Worm (Caenorhabditis elegans) whole organism, L4/young adult: ENCODE measurements around the gene rcan-1.

Source experiments
- W03F9.2 ChIP-seq: fragments of 150-350 bp; optimal IDR thresholded peaks from 2 replicates; lab custom pipeline; 2014; ENCODE audit warnings: missing biosample characterization, missing genetic modification characterization
- dao-5 ChIP-seq: sonication (generic microtip); optimal IDR thresholded peaks from 2 replicates; lab custom pipeline; 2016; ENCODE audit warnings: missing genotype, missing genetic modification characterization, moderate library complexity, missing compliant biosample characterization
- him-1 ChIP-seq: sonication (generic microtip); optimal IDR thresholded peaks from 2 replicates; lab custom pipeline; 2016; ENCODE audit warnings: missing genotype, missing genetic modification reagents, missing genetic modification characterization, missing compliant biosample characterization

The rcan-1 gene

DNA sequence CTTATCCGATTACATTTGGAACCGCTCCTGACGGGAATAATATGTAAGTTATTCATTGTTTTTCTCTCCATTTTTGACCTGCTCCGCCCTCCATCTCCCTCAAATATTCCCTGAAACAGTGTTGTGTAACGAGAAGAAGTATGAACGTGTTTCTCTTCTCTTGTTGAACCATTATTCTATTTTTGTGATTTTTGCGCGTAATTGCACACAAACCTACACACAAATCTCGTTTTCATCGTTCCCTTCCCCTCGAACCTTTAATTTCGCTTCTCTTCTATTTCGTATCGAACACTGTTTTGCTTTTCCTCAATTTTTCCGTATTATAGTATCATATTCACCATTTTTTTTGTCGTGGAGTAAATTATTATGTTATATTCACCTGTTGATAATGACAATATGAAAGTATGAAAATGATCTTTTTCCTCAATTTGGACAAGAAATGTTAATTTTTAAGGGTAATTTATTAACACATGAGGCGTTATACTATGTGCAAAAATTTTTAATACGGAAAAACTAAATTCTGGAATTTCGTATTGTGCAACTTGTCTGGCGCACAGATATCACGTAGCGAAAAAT is 33.4 kb upstream of the rcan-1 start:
- TF ChIP-seq dao-5 (tag; lab: Kevin White, UChicago) (no peak), W03F9.2 (tag; lab: Kevin White, UChicago) (no peak), him-1 (tag; lab: Kevin White, UChicago) (no peak)

DNA sequence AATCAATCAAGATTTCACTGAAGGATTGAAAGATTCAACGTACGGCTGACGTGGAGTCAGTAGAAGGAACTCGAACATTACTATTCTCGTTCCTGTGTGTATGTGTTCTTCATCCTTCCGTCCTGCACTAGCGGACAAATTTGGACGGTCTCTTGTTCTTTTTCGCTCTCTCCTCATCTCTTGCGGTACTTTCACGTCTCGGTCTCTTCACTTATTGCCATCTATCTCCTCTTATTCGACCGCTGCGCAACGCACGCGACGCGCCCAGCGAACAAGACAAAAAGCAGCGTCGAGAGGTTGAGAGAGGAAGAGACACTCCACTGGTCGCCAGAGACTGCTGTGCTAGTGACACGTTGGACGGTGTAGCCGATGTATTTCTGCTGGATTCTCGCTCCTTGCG is 31.6 kb upstream of the rcan-1 start:
- TF ChIP-seq dao-5 (tag; lab: Kevin White, UChicago) = no peak
- TF ChIP-seq him-1 (tag; lab: Kevin White, UChicago) = peak; percentile 25
- peak; percentile 1 for TF ChIP-seq W03F9.2 (tag; lab: Kevin White, UChicago)

DNA sequence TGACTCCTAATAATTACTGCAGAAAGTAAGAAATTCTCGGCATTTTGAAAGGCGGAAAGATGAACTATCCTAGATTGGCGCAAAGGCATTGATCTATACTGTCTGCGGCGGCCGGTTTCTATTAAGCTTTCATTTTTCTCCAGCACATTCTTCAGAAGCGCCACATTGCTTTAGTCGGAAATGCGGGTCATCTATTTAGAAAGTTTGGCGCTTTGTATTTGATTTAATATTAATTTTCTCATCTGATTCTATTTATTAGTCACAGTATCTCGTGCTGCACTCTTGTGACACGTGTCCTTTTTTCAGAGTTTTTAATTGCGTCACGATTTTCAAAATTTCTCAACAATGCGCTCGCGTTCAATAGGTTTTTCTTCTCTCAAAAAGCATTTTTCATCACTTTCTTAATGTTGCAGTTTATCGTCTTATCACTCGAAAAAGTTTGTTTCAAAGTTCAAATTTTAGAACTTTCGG is 31.1 kb upstream of the rcan-1 start:
- TF ChIP-seq him-1 (tag; lab: Kevin White, UChicago) (no peak), dao-5 (tag; lab: Kevin White, UChicago) (no peak), W03F9.2 (tag; lab: Kevin White, UChicago) (no peak)

DNA sequence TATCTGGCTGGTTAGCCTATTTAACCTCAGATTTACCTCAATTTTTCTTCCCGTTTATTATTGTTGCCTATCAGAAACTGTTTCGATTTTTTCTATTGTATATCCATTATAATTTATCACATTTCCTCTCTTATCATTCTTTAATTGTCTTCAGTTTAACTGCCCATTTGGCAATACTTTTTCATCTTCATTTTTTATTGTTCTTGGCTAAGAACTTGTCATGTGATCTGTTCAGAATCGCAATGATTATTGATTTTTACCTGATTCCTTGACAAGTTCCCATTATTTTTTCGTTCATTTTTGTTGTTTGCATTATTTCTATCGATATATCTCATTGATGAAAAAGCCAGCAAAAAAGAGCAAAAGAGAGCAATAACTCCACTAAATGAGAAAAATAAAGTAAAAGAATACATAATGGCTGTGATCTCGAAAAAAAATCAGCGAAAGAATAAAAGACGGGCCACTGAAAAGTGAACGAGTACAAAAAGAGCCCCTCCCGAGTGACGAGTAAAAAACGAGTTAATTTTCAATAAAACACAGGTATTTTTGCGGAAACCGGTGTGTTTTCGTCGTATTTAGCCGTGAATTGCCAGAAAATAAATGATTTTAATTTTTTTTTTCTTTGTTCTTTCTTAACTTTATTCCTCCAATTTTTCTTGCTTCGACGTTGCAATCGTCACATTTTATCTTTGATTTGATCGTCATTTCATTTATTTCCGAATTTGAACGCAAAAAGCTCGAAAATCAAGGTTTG is 30.5 kb upstream of the rcan-1 start, which contains the start of gene arf-1:
Gene arf-1 (plus strand): TSS at position 657 of the 754 bp plus-strand sequence.
- TF ChIP-seq him-1 (tag; lab: Kevin White, UChicago) = no peak
- TF ChIP-seq dao-5 (tag; lab: Kevin White, UChicago) = no peak
- TF ChIP-seq W03F9.2 (tag; lab: Kevin White, UChicago) = no peak

DNA sequence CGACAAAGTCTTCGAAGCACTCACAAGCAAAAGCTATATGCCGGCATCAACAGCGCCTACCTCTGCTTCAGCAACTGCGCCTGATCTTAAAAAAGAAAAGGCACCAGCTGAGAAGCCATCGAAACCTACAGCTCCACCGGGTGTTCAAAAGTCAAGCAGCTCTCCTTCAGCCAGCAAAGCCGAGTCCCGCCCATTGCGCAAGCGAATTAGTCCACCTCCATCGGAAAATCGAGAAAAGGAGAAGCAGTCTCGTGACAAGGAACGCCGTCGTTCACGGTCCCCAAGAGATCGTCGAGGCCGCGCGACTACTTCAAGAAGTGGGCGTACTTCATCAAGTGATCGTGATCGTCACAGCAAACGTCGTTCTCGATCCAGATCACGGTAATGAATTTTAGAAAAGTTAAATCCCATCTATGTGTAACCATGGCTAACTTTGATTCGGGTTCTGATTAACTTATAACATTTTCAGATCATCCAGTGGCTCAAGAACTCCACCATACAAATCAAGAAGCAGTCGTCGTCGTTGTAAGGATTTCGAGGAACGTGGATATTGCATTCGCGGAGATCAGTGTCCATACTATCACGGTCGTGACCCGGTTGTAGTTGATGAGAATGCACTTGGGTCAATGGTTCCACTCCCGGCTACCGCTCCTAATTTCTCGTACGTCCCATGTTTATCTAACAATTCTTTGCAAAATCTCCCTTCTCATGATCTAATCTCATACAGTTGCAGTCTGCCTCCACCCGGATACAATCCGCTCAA is 28.2 kb upstream of the rcan-1 start:
- TF ChIP-seq dao-5 (tag; lab: Kevin White, UChicago) (no peak), W03F9.2 (tag; lab: Kevin White, UChicago) (no peak), him-1 (tag; lab: Kevin White, UChicago) (no peak)

DNA sequence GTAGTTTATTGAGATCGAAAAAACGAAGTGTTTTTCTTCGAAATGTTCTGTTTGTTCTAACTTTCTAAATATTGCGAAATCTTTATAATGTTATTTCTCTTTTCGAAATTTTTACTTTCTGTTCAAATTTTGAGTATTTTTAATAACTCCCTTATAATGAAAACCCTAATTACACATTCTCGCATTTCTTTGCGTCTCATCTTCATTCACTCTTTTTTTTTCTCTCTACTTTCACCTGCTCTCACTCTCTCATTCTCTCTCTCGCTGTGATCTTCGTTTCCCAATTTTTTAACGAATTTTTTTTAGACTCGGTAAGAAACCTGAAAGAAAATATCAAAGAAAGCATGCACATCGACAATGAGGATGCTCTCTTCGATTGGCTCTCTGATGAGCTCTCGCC is 27.3 kb upstream of the rcan-1 start, which contains the start of gene rbm-26:
Gene rbm-26 (plus strand): TSS at position 301 of the 400 bp plus-strand sequence.
- TF ChIP-seq W03F9.2 (tag; lab: Kevin White, UChicago) (no peak), dao-5 (tag; lab: Kevin White, UChicago) (no peak), him-1 (tag; lab: Kevin White, UChicago) (no peak)

DNA sequence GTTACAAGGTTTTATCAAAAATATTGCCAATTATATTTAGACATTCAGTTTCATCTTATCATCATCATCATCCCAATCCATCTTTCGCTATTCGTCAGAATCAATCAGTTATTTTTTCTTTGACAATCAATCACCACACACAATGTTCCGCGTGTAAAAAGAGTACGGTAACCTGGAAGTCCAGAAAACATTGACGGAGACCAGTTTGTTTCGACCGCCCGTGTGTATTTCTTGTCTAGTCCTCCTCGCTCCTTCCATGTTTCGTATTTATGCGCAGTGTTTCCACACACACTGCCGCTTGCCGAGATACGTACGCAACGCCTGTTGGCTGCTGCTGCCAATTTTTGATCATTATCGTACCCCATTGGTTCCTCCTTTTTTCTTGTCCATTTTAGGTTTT is 26.8 kb upstream of the rcan-1 start:
- no peak for TF ChIP-seq W03F9.2 (tag; lab: Kevin White, UChicago)

DNA sequence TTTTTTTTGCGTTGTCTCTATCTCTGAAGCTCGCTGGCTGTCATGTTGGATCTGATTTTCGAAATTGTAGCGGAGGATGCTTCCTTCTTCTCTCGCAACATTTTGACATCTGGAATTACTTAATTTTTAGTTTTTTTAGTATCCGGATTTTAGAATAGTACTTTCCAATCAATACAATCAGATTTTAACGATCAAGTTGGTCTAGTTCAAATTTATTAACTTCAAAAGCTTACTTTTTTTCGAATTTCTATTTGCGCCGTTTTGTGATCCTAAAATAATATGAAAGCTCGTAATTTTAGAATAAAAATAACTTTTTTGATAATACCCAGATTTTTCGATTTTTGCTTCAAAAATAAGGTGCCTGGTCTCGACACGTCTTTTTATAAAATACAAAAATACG is 26.1 kb upstream of the rcan-1 start, which contains the start of gene B0336.12:
Gene B0336.12 (minus strand): TSS at position 101 of the 400 bp plus-strand sequence.
- no peak for TF ChIP-seq him-1 (tag; lab: Kevin White, UChicago)
- no peak for TF ChIP-seq W03F9.2 (tag; lab: Kevin White, UChicago)
- no peak for TF ChIP-seq dao-5 (tag; lab: Kevin White, UChicago)

DNA sequence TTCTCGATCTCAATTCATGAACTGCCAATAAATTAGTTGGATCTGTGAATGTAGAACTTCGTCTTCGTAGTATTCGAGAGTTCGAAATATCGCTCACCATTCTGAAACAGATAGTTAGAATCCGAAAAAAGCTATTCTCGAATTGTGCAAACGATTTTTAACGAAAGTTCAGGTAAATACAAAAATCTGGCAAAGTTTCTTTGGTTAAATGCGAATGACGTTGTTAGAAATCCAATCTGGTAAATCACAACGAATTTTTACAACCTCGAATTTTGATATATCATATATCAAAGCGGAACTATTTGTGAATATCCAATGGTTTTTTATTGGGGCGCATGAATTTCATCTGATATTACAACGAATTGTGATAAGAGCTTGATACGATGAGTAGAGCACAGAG is 25.3 kb upstream of the rcan-1 start, which contains the start of gene hpo-28:
Gene hpo-28 (minus strand): TSS at position 101 of the 400 bp plus-strand sequence.
- TF ChIP-seq dao-5 (tag; lab: Kevin White, UChicago) (no peak), him-1 (tag; lab: Kevin White, UChicago) (no peak), W03F9.2 (tag; lab: Kevin White, UChicago) (no peak)

- no peak for TF ChIP-seq W03F9.2 (tag; lab: Kevin White, UChicago)
- TF ChIP-seq him-1 (tag; lab: Kevin White, UChicago) = no peak
- no peak for TF ChIP-seq dao-5 (tag; lab: Kevin White, UChicago)
These were observed 24.1 kb upstream of the rcan-1 start for ce11 chrIII:5708024-5708423.

ce11 chrIII:5707546-5707945 is 23.6 kb upstream of the rcan-1 start:
- no peak for TF ChIP-seq him-1 (tag; lab: Kevin White, UChicago)
- no peak for TF ChIP-seq W03F9.2 (tag; lab: Kevin White, UChicago)
- TF ChIP-seq dao-5 (tag; lab: Kevin White, UChicago) = no peak

DNA sequence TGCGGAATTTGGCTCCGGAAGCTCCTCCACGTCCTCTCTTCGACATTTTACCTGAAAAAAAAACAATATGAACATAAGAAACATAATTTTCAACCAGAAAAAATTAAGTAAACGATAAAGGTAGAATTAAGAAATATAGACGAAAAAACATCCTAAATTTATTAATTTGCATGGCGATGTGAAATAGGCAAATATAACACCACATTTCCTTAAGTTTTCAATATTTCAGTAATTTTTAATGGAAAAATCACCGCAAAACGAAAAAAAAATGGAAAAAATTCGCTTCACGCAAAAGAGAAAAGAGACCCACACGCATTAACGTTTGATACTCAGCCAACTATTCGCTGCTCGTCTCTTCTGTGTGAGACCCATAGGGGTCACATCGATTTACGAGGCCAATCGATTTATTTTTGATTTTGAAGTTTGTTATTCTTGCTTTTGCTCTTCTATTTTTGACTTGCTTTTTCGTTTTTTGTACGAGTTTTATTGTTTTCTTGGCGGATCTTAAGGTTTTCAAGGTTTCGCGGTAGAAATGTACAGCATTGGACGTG is 22.3 kb upstream of the rcan-1 start, which contains the start of gene rpl-23:
Gene rpl-23 (minus strand): TSS at position 51 of the 551 bp plus-strand sequence.
- TF ChIP-seq him-1 (tag; lab: Kevin White, UChicago) (peak; percentile 52), dao-5 (tag; lab: Kevin White, UChicago) (no peak), W03F9.2 (tag; lab: Kevin White, UChicago) (peak; percentile 94)
